Fruit fly (Drosophila melanogaster): Measurements from ENCODE around the gene Prp18.

Prp18 gene

dm6 chr3R:19015423-19015810 is 15.7 kb downstream of the Prp18 start:
- no peak for TF ChIP-seq Mio (GFP tag; optimal IDR thresholded peaks at IDR 0.05)
- no peak for TF ChIP-seq woc (GFP tag; optimal IDR thresholded peaks at IDR 0.05)
- no peak for TF ChIP-seq lola (GFP tag; optimal IDR thresholded peaks at IDR 0.05)
- no peak for TF ChIP-seq dsf (GFP tag; optimal IDR thresholded peaks at IDR 0.05; ENCODE audit: borderline replicate concordance)
- no peak for TF ChIP-seq dmrt93B (GFP tag; optimal IDR thresholded peaks at IDR 0.05)
- TF ChIP-seq h (GFP tag; optimal IDR thresholded peaks at IDR 0.05): no peak
- TF ChIP-seq Hnf4 (GFP tag; optimal IDR thresholded peaks at IDR 0.05): no peak
- TF ChIP-seq GATAd (GFP tag; optimal IDR thresholded peaks at IDR 0.05): no peak

- TF ChIP-seq pan (optimal IDR thresholded peaks at IDR 0.05) (no peak), fru (GFP tag; optimal IDR thresholded peaks at IDR 0.05) (no peak), CG32264 (GFP tag; optimal IDR thresholded peaks at IDR 0.05) (no peak), h (GFP tag; optimal IDR thresholded peaks at IDR 0.05) (peak; percentile 5), Hnf4 (GFP tag; optimal IDR thresholded peaks at IDR 0.05) (no peak), Hr83 (GFP tag; optimal IDR thresholded peaks at IDR 0.05; ENCODE audit: poor library complexity, severe bottlenecking) (no peak), Myc (optimal IDR thresholded peaks at IDR 0.05) (no peak), woc (GFP tag; optimal IDR thresholded peaks at IDR 0.05) (no peak), brk (GFP tag; optimal IDR thresholded peaks at IDR 0.05) (no peak), HLH106 (tag; optimal IDR thresholded peaks at IDR 0.05) (peak; percentile 46), ey (GFP tag; optimal IDR thresholded peaks at IDR 0.05) (no peak), Sp1 (GFP tag; optimal IDR thresholded peaks at IDR 0.05) (peak; percentile 12), tai (GFP tag; optimal IDR thresholded peaks at IDR 0.05) (no peak), Dif (GFP tag; optimal IDR thresholded peaks at IDR 0.05; ENCODE audit: partially characterized antibody) (no peak)
These were observed 16.2 kb downstream of the Prp18 start for dm6 chr3R:19014742-19015422.

- TF ChIP-seq Abd-B (GFP tag; optimal IDR thresholded peaks at IDR 0.05) (no peak), Mio (GFP tag; optimal IDR thresholded peaks at IDR 0.05) (no peak), woc (GFP tag; optimal IDR thresholded peaks at IDR 0.05) (no peak), Sp1 (GFP tag; optimal IDR thresholded peaks at IDR 0.05) (no peak)
These were observed 17.0 kb downstream of the Prp18 start for dm6 chr3R:19014027-19014426.

dm6 chr3R:19011885-19012284 is 19.2 kb downstream of the Prp18 start:
- TF ChIP-seq dmrt93B (GFP tag; optimal IDR thresholded peaks at IDR 0.05): no peak
- peak; percentile 47 for TF ChIP-seq Myc (optimal IDR thresholded peaks at IDR 0.05)

- no peak for TF ChIP-seq dsf (GFP tag; optimal IDR thresholded peaks at IDR 0.05; ENCODE audit: borderline replicate concordance)
- TF ChIP-seq jim (GFP tag; optimal IDR thresholded peaks at IDR 0.05): no peak
- TF ChIP-seq CG32264 (GFP tag; optimal IDR thresholded peaks at IDR 0.05): no peak
- no peak for TF ChIP-seq Myc (optimal IDR thresholded peaks at IDR 0.05)
- TF ChIP-seq CG9705 (GFP tag; optimal IDR thresholded peaks at IDR 0.05): no peak
- no peak for TF ChIP-seq Dif (GFP tag; optimal IDR thresholded peaks at IDR 0.05; ENCODE audit: partially characterized antibody)
- no peak for TF ChIP-seq usp (GFP tag; optimal IDR thresholded peaks at IDR 0.05)
- TF ChIP-seq Jra (GFP tag; optimal IDR thresholded peaks at IDR 0.05): no peak
- no peak for TF ChIP-seq Hr83 (GFP tag; optimal IDR thresholded peaks at IDR 0.05; ENCODE audit: poor library complexity, severe bottlenecking)
These were observed 20.1 kb downstream of the Prp18 start for dm6 chr3R:19010923-19011322.

dm6 chr3R:19001701-19002100 is 29.4 kb downstream of the Prp18 start:
- TF ChIP-seq h (GFP tag; optimal IDR thresholded peaks at IDR 0.05): no peak

dm6 chr3R:18999906-19000451 is 31.1 kb downstream of the Prp18 start:
- no peak for TF ChIP-seq Abd-B (GFP tag; optimal IDR thresholded peaks at IDR 0.05)

- TF ChIP-seq Sp1 (GFP tag; optimal IDR thresholded peaks at IDR 0.05) (no peak), fru (GFP tag; optimal IDR thresholded peaks at IDR 0.05) (no peak), foxo (GFP tag; optimal IDR thresholded peaks at IDR 0.05) (no peak), Hnf4 (GFP tag; optimal IDR thresholded peaks at IDR 0.05) (no peak), ey (GFP tag; optimal IDR thresholded peaks at IDR 0.05) (no peak), br (GFP tag; optimal IDR thresholded peaks at IDR 0.05) (no peak), Vsx2 (GFP tag; optimal IDR thresholded peaks at IDR 0.05; ENCODE audit: partially characterized antibody) (no peak), Rel (GFP tag; optimal IDR thresholded peaks at IDR 0.05) (no peak), Rel (tag; optimal IDR thresholded peaks at IDR 0.05) (no peak), CG9705 (GFP tag; optimal IDR thresholded peaks at IDR 0.05) (no peak), dsf (GFP tag; optimal IDR thresholded peaks at IDR 0.05; ENCODE audit: borderline replicate concordance) (no peak), psq (GFP tag; optimal IDR thresholded peaks at IDR 0.05) (no peak), CrebA (GFP tag; optimal IDR thresholded peaks at IDR 0.05; ENCODE audit: borderline replicate concordance) (no peak), Dfd (GFP tag; optimal IDR thresholded peaks at IDR 0.05) (no peak), sv (GFP tag; optimal IDR thresholded peaks at IDR 0.05) (no peak), dmrt93B (GFP tag; optimal IDR thresholded peaks at IDR 0.05) (no peak), lola (GFP tag; optimal IDR thresholded peaks at IDR 0.05) (no peak), jim (GFP tag; optimal IDR thresholded peaks at IDR 0.05) (no peak), OdsH (GFP tag; optimal IDR thresholded peaks at IDR 0.05) (no peak)
These were observed 32.7 kb downstream of the Prp18 start for dm6 chr3R:18998370-18998769.

Data from whole organism, wandering third instar larva.